Fruit fly (Drosophila melanogaster) whole organism, adult: ENCODE measurements around the gene Rsf1.

ENCODE experiments used
- CG11617 ChIP-seq: fragments of 200-800 bp; sonication (Bioruptor generic); optimal IDR thresholded peaks from 2 replicates; lab custom pipeline; 2017; ENCODE audit warnings: mild to moderate bottlenecking, missing biosample characterization, missing genetic modification reagents, missing genetic modification characterization
- CG12768 ChIP-seq: fragments of 200-800 bp; sonication (Bioruptor generic); optimal IDR thresholded peaks from 2 replicates; lab custom pipeline; 2017; ENCODE audit warnings: missing biosample characterization, missing genetic modification characterization, mild to moderate bottlenecking, moderate library complexity, missing genetic modification reagents
- CG14711 ChIP-seq: fragments of 200-800 bp; sonication (Bioruptor generic); optimal IDR thresholded peaks from 2 replicates; lab custom pipeline; 2018; ENCODE audit warnings: missing biosample characterization, mild to moderate bottlenecking, missing genetic modification characterization, moderate library complexity
- CG1620 ChIP-seq: fragments of 200-800 bp; sonication (Bioruptor generic); optimal IDR thresholded peaks from 2 replicates; lab custom pipeline; 2016; ENCODE audit warnings: missing biosample characterization, missing genetic modification characterization
- CG33017 ChIP-seq: fragments of 200-800 bp; sonication (Bioruptor generic); optimal IDR thresholded peaks from 2 replicates; lab custom pipeline; 2018; ENCODE audit warnings: missing biosample characterization, mild to moderate bottlenecking, missing genetic modification characterization, moderate library complexity
- CG5204 ChIP-seq: fragments of 200-800 bp; sonication (Bioruptor generic); optimal IDR thresholded peaks from 2 replicates; lab custom pipeline; 2016; ENCODE audit warnings: missing biosample characterization, missing genetic modification characterization
- CG7045 ChIP-seq: fragments of 200-800 bp; sonication (Bioruptor generic); optimal IDR thresholded peaks from 2 replicates; lab custom pipeline; 2017; ENCODE audit warnings: missing biosample characterization, mild to moderate bottlenecking, missing genetic modification characterization
- CG7101 ChIP-seq: fragments of 200-800 bp; sonication (Bioruptor generic); optimal IDR thresholded peaks from 2 replicates; lab custom pipeline; 2018; ENCODE audit warnings: missing biosample characterization, mild to moderate bottlenecking, missing genetic modification characterization, moderate library complexity
- Clk ChIP-seq: fragments of 200-800 bp; sonication (Bioruptor generic); optimal IDR thresholded peaks from 2 replicates; lab custom pipeline; 2017; ENCODE audit warnings: missing biosample characterization, missing genetic modification characterization
- Crg-1 ChIP-seq: fragments of 200-800 bp; sonication (Bioruptor generic); optimal IDR thresholded peaks from 2 replicates; lab custom pipeline; 2016; ENCODE audit warnings: missing biosample characterization, missing genetic modification characterization
- Hr96 ChIP-seq: fragments of 200-800 bp; sonication (Bioruptor generic); optimal IDR thresholded peaks from 2 replicates; lab custom pipeline; 2016; ENCODE audit warnings: missing biosample characterization, missing genetic modification characterization
- Mnt ChIP-seq: fragments of 200-800 bp; sonication (Bioruptor generic); optimal IDR thresholded peaks from 2 replicates; lab custom pipeline; 2016; ENCODE audit warnings: missing biosample characterization, mild to moderate bottlenecking, missing genetic modification characterization
- bab1 ChIP-seq: fragments of 200-800 bp; sonication (Bioruptor generic); optimal IDR thresholded peaks from 3 replicates; lab custom pipeline; 2019; ENCODE audit warnings: missing biosample characterization, mild to moderate bottlenecking, missing genetic modification characterization, moderate library complexity
- cic ChIP-seq: fragments of 200-800 bp; sonication (Bioruptor generic); optimal IDR thresholded peaks from 2 replicates; lab custom pipeline; 2017; ENCODE audit warnings: missing biosample characterization, mild to moderate bottlenecking, missing genetic modification characterization, moderate library complexity
- cnc ChIP-seq, 2 experiments: fragments of >200 bp; optimal IDR thresholded peaks; 2 replicates each; lab custom pipeline; 2017
- kay ChIP-seq: fragments of 200-800 bp; sonication (Bioruptor generic); peaks from one replicate; lab custom pipeline; 2016; ENCODE audit warnings: missing biosample characterization, missing genetic modification characterization, borderline replicate concordance
- ovo ChIP-seq: fragments of 200-800 bp; sonication (Bioruptor generic); optimal IDR thresholded peaks from 2 replicates; lab custom pipeline; 2016; ENCODE audit warnings: missing biosample characterization, missing genetic modification characterization
- pad ChIP-seq: fragments of 200-800 bp; sonication (Bioruptor generic); optimal IDR thresholded peaks from 3 replicates; lab custom pipeline; 2017; ENCODE audit warnings: missing biosample characterization, missing genetic modification characterization, mild to moderate bottlenecking, moderate library complexity, missing genetic modification reagents
- tj ChIP-seq: fragments of 200-800 bp; sonication (Bioruptor generic); optimal IDR thresholded peaks from 3 replicates; lab custom pipeline; 2017; ENCODE audit warnings: missing biosample characterization, mild to moderate bottlenecking, missing genetic modification characterization, moderate library complexity
- toe ChIP-seq: fragments of 200-800 bp; sonication (Bioruptor generic); optimal IDR thresholded peaks from 2 replicates; lab custom pipeline; 2016; ENCODE audit warnings: missing biosample characterization, missing genetic modification characterization

Rsf1 gene

dm6 chr2L:10261774-10262173 lies 1.6 kb downstream of the Rsf1 start:
- TF ChIP-seq CG7045 (GFP tag; lab: Kevin White, UChicago): no peak
- TF ChIP-seq CG14711: no peak
- TF ChIP-seq CG5204 (GFP tag; lab: Kevin White, UChicago): no peak
- no peak for TF ChIP-seq Clk (GFP tag; lab: Kevin White, UChicago)
- no peak for TF ChIP-seq Mnt (GFP tag; lab: Kevin White, UChicago)
- no peak for TF ChIP-seq tj (GFP tag; lab: Kevin White, UChicago)
- TF ChIP-seq kay (GFP tag; lab: Kevin White, UChicago): peak; percentile 91
- TF ChIP-seq pad (GFP tag; lab: Kevin White, UChicago): no peak

- no peak for TF ChIP-seq toe (GFP tag; lab: Kevin White, UChicago)
- peak; percentile 46 for TF ChIP-seq bab1 (GFP tag; lab: Kevin White, UChicago)
- peak; percentile 28 for TF ChIP-seq CG33017 (tag; lab: Kevin White, UChicago)
- peak; percentile 66 for TF ChIP-seq CG12768 (GFP tag; lab: Kevin White, UChicago)
- TF ChIP-seq Mnt (GFP tag; lab: Kevin White, UChicago): peak; percentile 21
- TF ChIP-seq CG5204 (GFP tag; lab: Kevin White, UChicago): no peak
- peak; percentile 40 for TF ChIP-seq tj (GFP tag; lab: Kevin White, UChicago)
- peak; percentile 47 for TF ChIP-seq CG7101 (tag; lab: Kevin White, UChicago)
- no peak for TF ChIP-seq cnc (optimal IDR thresholded peaks at IDR 0.05; lab: Kevin White, UChicago)
- peak; percentile 61 for TF ChIP-seq CG7045 (GFP tag; lab: Kevin White, UChicago)
- TF ChIP-seq CG11617 (GFP tag; lab: Kevin White, UChicago): peak; percentile 27
- peak; percentile 91 for TF ChIP-seq kay (GFP tag; lab: Kevin White, UChicago)
- TF ChIP-seq pad (GFP tag; lab: Kevin White, UChicago): peak; percentile 12
- peak; percentile 73 for TF ChIP-seq CG14711
Measured at dm6 chr2L:10260750-10261493, 2.4 kb downstream of the Rsf1 start, which contains the start of gene Pten. Gene Pten (minus strand): TSS chr2L:10261049.

DNA sequence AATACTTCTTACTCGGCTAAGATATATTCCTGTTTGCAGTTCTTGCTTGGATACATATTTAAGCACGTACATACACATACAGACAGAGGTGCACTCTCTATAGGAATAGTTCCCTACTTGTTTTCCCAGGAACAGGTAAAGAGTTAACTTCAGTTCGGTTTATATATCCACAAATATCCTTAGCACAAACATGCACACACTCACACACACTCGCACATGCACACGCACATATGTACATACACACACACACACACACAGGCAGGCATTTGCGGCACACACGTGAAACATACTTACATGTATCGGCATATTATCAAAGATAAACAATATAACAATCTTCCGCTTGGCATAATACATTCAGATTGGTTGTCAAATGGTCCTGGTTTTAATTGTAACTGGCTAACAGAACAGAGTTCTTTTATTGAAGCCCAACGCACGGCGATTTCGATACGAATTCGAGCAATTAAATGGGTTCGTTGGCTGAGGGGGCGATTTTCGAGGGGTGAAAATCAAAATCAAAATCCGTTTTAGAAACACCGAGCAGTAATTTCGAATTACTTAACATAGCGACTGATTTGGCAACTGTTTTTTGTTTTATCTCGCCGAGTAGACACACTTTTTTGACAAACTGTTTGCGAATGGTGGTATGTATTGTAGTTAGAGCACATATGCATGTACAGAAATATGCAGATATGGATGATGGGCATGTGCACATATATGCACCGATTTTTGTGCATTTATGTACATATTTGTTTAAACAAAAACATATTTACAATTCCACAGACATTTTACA lies 3.2 kb downstream of the Rsf1 start:
- no peak for TF ChIP-seq kay (GFP tag; lab: Kevin White, UChicago)
- TF ChIP-seq CG7045 (GFP tag; lab: Kevin White, UChicago): no peak
- no peak for TF ChIP-seq bab1 (GFP tag; lab: Kevin White, UChicago)
- TF ChIP-seq CG33017 (tag; lab: Kevin White, UChicago): no peak
- TF ChIP-seq Crg-1 (GFP tag; lab: Kevin White, UChicago): no peak
- TF ChIP-seq pad (GFP tag; lab: Kevin White, UChicago): no peak
- no peak for TF ChIP-seq cnc (optimal IDR thresholded peaks at IDR 0.05; lab: Kevin White, UChicago)
- TF ChIP-seq Hr96: no peak
- no peak for TF ChIP-seq Mnt (GFP tag; lab: Kevin White, UChicago)
- TF ChIP-seq ovo (GFP tag; lab: Kevin White, UChicago): no peak
- no peak for TF ChIP-seq toe (GFP tag; lab: Kevin White, UChicago)
- TF ChIP-seq CG11617 (GFP tag; lab: Kevin White, UChicago): no peak
- no peak for TF ChIP-seq cic (GFP tag; lab: Kevin White, UChicago)
- no peak for TF ChIP-seq Clk (GFP tag; lab: Kevin White, UChicago)
- TF ChIP-seq CG14711: no peak
- no peak for TF ChIP-seq CG5204 (GFP tag; lab: Kevin White, UChicago)
- TF ChIP-seq CG12768 (GFP tag; lab: Kevin White, UChicago): no peak
- no peak for TF ChIP-seq CG1620 (GFP tag; lab: Kevin White, UChicago)

DNA sequence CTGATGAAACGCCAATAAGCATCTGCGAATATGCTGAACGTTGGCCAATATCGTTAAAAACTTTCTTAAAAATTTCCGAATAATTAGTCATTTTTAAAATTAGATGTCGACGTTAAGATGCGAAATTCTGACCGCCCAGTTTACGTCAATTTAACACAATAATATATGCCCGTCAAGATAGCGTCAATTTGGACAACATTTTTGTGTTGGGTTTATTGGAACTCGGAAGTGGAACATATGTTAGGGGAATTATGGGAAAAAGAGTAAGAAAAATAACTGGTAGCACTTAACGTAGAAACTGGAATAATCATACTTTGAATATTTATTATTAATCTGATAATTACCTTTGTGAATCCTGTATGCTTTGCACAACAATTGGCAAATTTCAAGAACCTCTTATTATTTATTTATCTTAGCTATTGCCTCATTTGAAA lies 7.6 kb downstream of the Rsf1 start, which contains the start of gene CG5676:
CG5676 (minus strand) TSS at position 167 of the 434 bp plus-strand sequence.
- no peak for TF ChIP-seq Clk (GFP tag; lab: Kevin White, UChicago)
- TF ChIP-seq bab1 (GFP tag; lab: Kevin White, UChicago): peak; percentile 51
- TF ChIP-seq kay (GFP tag; lab: Kevin White, UChicago): peak; percentile 92

dm6 chr2L:10251592-10251991 lies 11.8 kb downstream of the Rsf1 start, which contains the start of gene Ror:
Gene Ror (plus strand): TSS chr2L:10251843.
- TF ChIP-seq ovo (GFP tag; lab: Kevin White, UChicago): no peak
- TF ChIP-seq cnc (optimal IDR thresholded peaks at IDR 0.05; lab: Kevin White, UChicago): no peak
- no peak for TF ChIP-seq bab1 (GFP tag; lab: Kevin White, UChicago)
- no peak for TF ChIP-seq CG11617 (GFP tag; lab: Kevin White, UChicago)
- no peak for TF ChIP-seq CG1620 (GFP tag; lab: Kevin White, UChicago)
- no peak for TF ChIP-seq CG14711
- no peak for TF ChIP-seq kay (GFP tag; lab: Kevin White, UChicago)
- TF ChIP-seq CG7045 (GFP tag; lab: Kevin White, UChicago): no peak
- TF ChIP-seq Mnt (GFP tag; lab: Kevin White, UChicago): no peak
- no peak for TF ChIP-seq Clk (GFP tag; lab: Kevin White, UChicago)
- no peak for TF ChIP-seq toe (GFP tag; lab: Kevin White, UChicago)
- no peak for TF ChIP-seq pad (GFP tag; lab: Kevin White, UChicago)
- no peak for TF ChIP-seq CG33017 (tag; lab: Kevin White, UChicago)
- TF ChIP-seq CG7101 (tag; lab: Kevin White, UChicago): no peak
- TF ChIP-seq Crg-1 (GFP tag; lab: Kevin White, UChicago): no peak
- no peak for TF ChIP-seq Hr96
- TF ChIP-seq cic (GFP tag; lab: Kevin White, UChicago): no peak
